Worm (Caenorhabditis elegans): ENCODE data around the gene ints-6.
A peak's percentile ranks its signal among the peaks of the same experiment; 100 is the strongest.

The ints-6 gene

DNA sequence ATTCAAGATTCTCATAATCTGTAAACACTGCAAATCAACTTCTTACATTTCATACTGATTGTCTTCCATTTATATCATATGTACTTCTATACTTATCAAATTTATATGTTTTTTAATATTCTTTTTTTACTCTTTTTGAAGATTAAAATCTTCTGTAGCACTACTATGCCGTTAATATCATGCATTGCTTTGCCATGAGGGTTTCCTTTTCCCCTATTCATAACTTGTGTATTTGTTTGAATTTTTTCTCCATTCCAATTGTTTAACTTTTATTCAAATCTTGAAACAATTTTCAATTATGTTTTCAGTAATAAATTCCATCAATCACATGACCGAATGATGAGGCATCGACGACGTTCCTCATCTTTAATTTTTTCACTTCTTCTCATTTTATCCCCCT lies 22.9 kb upstream of the ints-6 start, which contains the start of gene cdh-5:
cdh-5 (plus strand) TSS at position 301 of the 400 bp plus-strand sequence.
- TF ChIP-seq cog-1 (tag; optimal IDR thresholded peaks at IDR 0.05) (no peak), ztf-29 (GFP tag; IDR thresholded peaks at IDR 0.05) (no peak), klf-2 (GFP tag; conservative IDR thresholded peaks at IDR 0.05) (no peak), med-1 (GFP tag; optimal IDR thresholded peaks at IDR 0.05; ENCODE audit: insufficient read depth) (no peak), ztf-23 (GFP tag; IDR thresholded peaks at IDR 0.05) (no peak), ref-1 (GFP tag; conservative IDR thresholded peaks at IDR 0.05) (no peak), T22C8.4 (GFP tag; IDR thresholded peaks at IDR 0.05) (no peak), tab-1 (GFP tag; IDR thresholded peaks at IDR 0.05) (no peak), flt-1 (GFP tag; IDR thresholded peaks at IDR 0.05) (no peak)

ce11 chrIV:8673733-8674375 lies 17.7 kb upstream of the ints-6 start:
- TF ChIP-seq flt-1 (GFP tag; IDR thresholded peaks at IDR 0.05) (no peak), T22C8.4 (GFP tag; IDR thresholded peaks at IDR 0.05) (no peak), klf-2 (GFP tag; conservative IDR thresholded peaks at IDR 0.05) (no peak)

DNA sequence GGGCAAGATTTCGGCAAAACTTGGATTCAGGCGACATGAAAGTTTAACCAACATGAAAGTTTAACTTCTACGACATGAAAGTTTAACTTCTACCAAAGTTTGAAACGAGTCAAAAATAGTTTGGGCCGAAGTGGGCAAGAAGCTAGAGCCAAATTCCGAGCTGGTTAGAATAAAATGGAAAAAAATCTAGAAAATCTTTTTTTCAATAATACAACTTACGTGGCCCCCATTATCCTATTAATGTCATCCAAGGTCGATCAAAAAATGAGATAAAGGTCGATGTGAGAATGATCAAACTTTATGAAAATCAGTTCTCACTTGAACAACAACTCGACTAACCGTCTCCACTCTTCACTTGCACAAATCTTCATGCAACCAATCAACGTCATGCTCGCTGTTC lies 14.2 kb upstream of the ints-6 start, which contains the start of gene F08B4.8:
F08B4.8 (plus strand) TSS at position 301 of the 400 bp plus-strand sequence.
- TF ChIP-seq ztf-23 (GFP tag; IDR thresholded peaks at IDR 0.05) = no peak
- TF ChIP-seq med-1 (GFP tag; optimal IDR thresholded peaks at IDR 0.05; ENCODE audit: insufficient read depth) = no peak
- TF ChIP-seq tab-1 (GFP tag; IDR thresholded peaks at IDR 0.05) = no peak
- no peak for TF ChIP-seq ref-1 (GFP tag; conservative IDR thresholded peaks at IDR 0.05)
- no peak for TF ChIP-seq klf-2 (GFP tag; conservative IDR thresholded peaks at IDR 0.05)
- no peak for TF ChIP-seq flt-1 (GFP tag; IDR thresholded peaks at IDR 0.05)

DNA sequence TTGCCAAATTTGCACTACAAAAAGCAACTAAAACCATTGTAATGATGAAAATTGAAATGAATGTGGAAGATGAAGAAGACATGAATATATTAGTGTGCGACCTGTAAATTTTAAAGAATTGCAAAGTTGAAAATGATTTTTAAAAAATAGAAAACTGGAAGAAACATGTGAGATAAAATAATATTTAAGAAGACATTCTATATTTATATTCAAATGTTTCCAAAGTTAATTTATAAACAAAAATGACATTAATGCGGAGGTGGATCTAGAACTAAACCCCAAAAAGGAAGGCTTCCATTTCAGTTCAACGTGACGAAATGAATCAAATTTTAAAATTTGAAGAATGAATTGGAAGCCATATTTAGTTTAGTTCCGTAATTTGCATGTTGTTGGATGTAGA lies 12.3 kb upstream of the ints-6 start, which contains the start of gene nlp-60:
nlp-60 (minus strand) TSS at position 101 of the 400 bp plus-strand sequence.
- no peak for TF ChIP-seq klf-2 (GFP tag; conservative IDR thresholded peaks at IDR 0.05)
- TF ChIP-seq T22C8.4 (GFP tag; IDR thresholded peaks at IDR 0.05) = no peak
- no peak for TF ChIP-seq tab-1 (GFP tag; IDR thresholded peaks at IDR 0.05)
- TF ChIP-seq ztf-29 (GFP tag; IDR thresholded peaks at IDR 0.05) = no peak
- TF ChIP-seq flt-1 (GFP tag; IDR thresholded peaks at IDR 0.05) = no peak
- no peak for TF ChIP-seq cog-1 (tag; optimal IDR thresholded peaks at IDR 0.05)
- no peak for TF ChIP-seq ztf-23 (GFP tag; IDR thresholded peaks at IDR 0.05)
- TF ChIP-seq med-1 (GFP tag; optimal IDR thresholded peaks at IDR 0.05; ENCODE audit: insufficient read depth) = no peak
- TF ChIP-seq ref-1 (GFP tag; conservative IDR thresholded peaks at IDR 0.05) = no peak

DNA sequence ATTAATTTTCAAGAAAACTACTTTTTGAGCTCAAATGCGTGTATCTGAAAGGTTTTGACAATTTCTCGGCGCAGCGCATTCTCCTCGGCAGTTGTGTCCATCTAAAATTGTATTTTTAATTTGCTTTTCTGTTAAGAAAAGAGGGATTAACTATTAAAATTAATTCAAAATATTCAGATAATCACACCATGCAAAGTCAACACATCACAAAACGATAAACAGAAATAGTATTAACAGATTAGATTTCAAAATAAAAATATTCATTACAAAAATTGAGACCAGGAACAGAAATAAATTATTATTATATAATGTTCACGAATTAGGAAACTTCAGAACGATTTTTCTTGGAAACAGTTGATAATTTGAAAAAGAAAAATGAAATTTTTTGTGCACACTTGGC lies 5.0 kb upstream of the ints-6 start, which contains the start of gene pole-2:
pole-2 (minus strand) TSS at position 101 of the 400 bp plus-strand sequence.
- no peak for TF ChIP-seq med-1 (GFP tag; optimal IDR thresholded peaks at IDR 0.05; ENCODE audit: insufficient read depth)
- TF ChIP-seq ztf-29 (GFP tag; IDR thresholded peaks at IDR 0.05) = no peak
- no peak for TF ChIP-seq flt-1 (GFP tag; IDR thresholded peaks at IDR 0.05)
- no peak for TF ChIP-seq ref-1 (GFP tag; conservative IDR thresholded peaks at IDR 0.05)
- TF ChIP-seq T22C8.4 (GFP tag; IDR thresholded peaks at IDR 0.05) = no peak
- TF ChIP-seq klf-2 (GFP tag; conservative IDR thresholded peaks at IDR 0.05) = no peak
- no peak for TF ChIP-seq cog-1 (tag; optimal IDR thresholded peaks at IDR 0.05)
- TF ChIP-seq tab-1 (GFP tag; IDR thresholded peaks at IDR 0.05) = no peak
- no peak for TF ChIP-seq ztf-23 (GFP tag; IDR thresholded peaks at IDR 0.05)

- TF ChIP-seq ref-1 (GFP tag; conservative IDR thresholded peaks at IDR 0.05) (no peak), T22C8.4 (GFP tag; IDR thresholded peaks at IDR 0.05) (no peak), klf-2 (GFP tag; conservative IDR thresholded peaks at IDR 0.05) (no peak), cog-1 (tag; optimal IDR thresholded peaks at IDR 0.05) (no peak), ztf-29 (GFP tag; IDR thresholded peaks at IDR 0.05) (no peak), tab-1 (GFP tag; IDR thresholded peaks at IDR 0.05) (no peak), ztf-23 (GFP tag; IDR thresholded peaks at IDR 0.05) (no peak), med-1 (GFP tag; optimal IDR thresholded peaks at IDR 0.05; ENCODE audit: insufficient read depth) (no peak), flt-1 (GFP tag; IDR thresholded peaks at IDR 0.05) (no peak)
Observed at ce11 chrIV:8686966-8687365, 4.6 kb upstream of the ints-6 start.

DNA sequence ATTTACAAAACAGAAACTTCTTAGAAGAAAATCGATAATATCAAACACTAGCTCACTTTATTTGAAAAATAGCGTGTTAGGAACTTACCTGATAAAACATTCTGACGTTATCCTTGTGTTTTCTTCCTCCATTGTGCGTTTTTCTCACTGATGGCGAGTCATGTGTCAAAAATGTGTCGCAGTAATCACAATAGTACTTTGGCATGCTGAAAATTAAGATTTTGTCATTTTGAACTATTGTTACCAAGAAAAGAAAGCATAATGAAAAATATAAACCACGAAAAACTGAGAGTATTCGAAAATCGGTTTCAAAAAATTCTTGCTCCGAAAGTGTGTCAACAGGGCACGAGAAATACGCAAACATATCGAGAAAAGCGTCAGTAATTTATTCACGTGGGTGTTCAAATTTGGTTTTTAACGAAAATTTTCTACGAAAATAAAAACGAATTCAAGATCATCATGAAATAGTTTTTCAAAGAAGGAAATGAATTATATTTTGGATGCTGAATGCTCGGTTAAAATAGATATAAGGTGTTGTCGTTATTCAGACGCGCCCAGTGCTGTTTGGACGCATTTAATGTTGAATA lies 3.8 kb upstream of the ints-6 start, which contains the start of gene snrp-3:
snrp-3 (minus strand) TSS at position 206 of the 587 bp plus-strand sequence.
- TF ChIP-seq tab-1 (GFP tag; IDR thresholded peaks at IDR 0.05) (no peak), T22C8.4 (GFP tag; IDR thresholded peaks at IDR 0.05) (peak; percentile 70; the same call in 1 of the 2 replicates), med-1 (GFP tag; optimal IDR thresholded peaks at IDR 0.05; ENCODE audit: insufficient read depth) (no peak), cog-1 (tag; optimal IDR thresholded peaks at IDR 0.05) (peak; percentile 37)

DNA sequence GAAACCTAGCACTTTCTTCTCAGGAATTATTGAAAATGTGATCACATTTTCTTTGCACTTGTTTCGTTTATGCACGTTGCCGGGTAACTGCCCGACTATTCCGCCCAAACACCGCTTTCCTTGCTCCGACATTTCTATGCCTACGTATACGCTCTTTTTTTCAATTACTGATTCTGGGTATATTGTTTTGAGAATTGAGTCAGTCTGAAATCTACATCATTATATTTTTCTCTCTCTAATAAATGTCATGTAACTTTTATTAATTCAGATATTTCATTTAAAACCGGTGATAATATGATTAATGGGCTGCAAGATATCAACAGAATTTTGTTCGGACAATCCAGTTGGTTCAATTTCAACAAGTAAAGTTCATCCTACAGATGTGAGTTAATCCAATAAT lies 5.9 kb downstream of the ints-6 start, which contains the start of gene ttll-11:
ttll-11 (plus strand) TSS at position 301 of the 400 bp plus-strand sequence.
- TF ChIP-seq klf-2 (GFP tag; conservative IDR thresholded peaks at IDR 0.05) = no peak
- no peak for TF ChIP-seq T22C8.4 (GFP tag; IDR thresholded peaks at IDR 0.05)
- TF ChIP-seq cog-1 (tag; optimal IDR thresholded peaks at IDR 0.05) = no peak
- no peak for TF ChIP-seq flt-1 (GFP tag; IDR thresholded peaks at IDR 0.05)
- TF ChIP-seq tab-1 (GFP tag; IDR thresholded peaks at IDR 0.05) = no peak
- TF ChIP-seq med-1 (GFP tag; optimal IDR thresholded peaks at IDR 0.05; ENCODE audit: insufficient read depth) = no peak
- no peak for TF ChIP-seq ztf-29 (GFP tag; IDR thresholded peaks at IDR 0.05)
- TF ChIP-seq ztf-23 (GFP tag; IDR thresholded peaks at IDR 0.05) = no peak
- no peak for TF ChIP-seq ref-1 (GFP tag; conservative IDR thresholded peaks at IDR 0.05)

- no peak for TF ChIP-seq cog-1 (tag; optimal IDR thresholded peaks at IDR 0.05)
- no peak for TF ChIP-seq ztf-23 (GFP tag; IDR thresholded peaks at IDR 0.05)
- TF ChIP-seq med-1 (GFP tag; optimal IDR thresholded peaks at IDR 0.05; ENCODE audit: insufficient read depth) = no peak
- no peak for TF ChIP-seq ztf-29 (GFP tag; IDR thresholded peaks at IDR 0.05)
- TF ChIP-seq T22C8.4 (GFP tag; IDR thresholded peaks at IDR 0.05) = no peak
- no peak for TF ChIP-seq flt-1 (GFP tag; IDR thresholded peaks at IDR 0.05)
- no peak for TF ChIP-seq tab-1 (GFP tag; IDR thresholded peaks at IDR 0.05)
- no peak for TF ChIP-seq klf-2 (GFP tag; conservative IDR thresholded peaks at IDR 0.05)
- no peak for TF ChIP-seq ref-1 (GFP tag; conservative IDR thresholded peaks at IDR 0.05)
Observed at ce11 chrIV:8705504-8705903, 14.0 kb downstream of the ints-6 start, which contains the start of gene H23L24.4. H23L24.4 (minus strand) TSS chrIV:8705604.

Measured in whole organism, midembryonic.